Worm (Caenorhabditis elegans): ENCODE data around the gene F23D12.11.

ce11 chrX:14405817-14406216 is 18.7 kb downstream of the F23D12.11 start, which contains the start of gene frpr-17:
- TF ChIP-seq F13H6.1 (tag; optimal IDR thresholded peaks at IDR 0.05): no peak
- no peak for TF ChIP-seq sox-4 (tag; optimal IDR thresholded peaks at IDR 0.05)
- TF ChIP-seq elt-4 (tag; optimal IDR thresholded peaks at IDR 0.05): no peak
- no peak for TF ChIP-seq lin-11 (tag; optimal IDR thresholded peaks at IDR 0.05)
- no peak for TF ChIP-seq pha-4 (tag; optimal IDR thresholded peaks at IDR 0.05)
